Fruit fly (Drosophila melanogaster): ENCODE measurements around the gene CG11600.
A peak's percentile ranks its signal among the peaks of the same experiment; 100 is the strongest.

The CG11600 gene

DNA sequence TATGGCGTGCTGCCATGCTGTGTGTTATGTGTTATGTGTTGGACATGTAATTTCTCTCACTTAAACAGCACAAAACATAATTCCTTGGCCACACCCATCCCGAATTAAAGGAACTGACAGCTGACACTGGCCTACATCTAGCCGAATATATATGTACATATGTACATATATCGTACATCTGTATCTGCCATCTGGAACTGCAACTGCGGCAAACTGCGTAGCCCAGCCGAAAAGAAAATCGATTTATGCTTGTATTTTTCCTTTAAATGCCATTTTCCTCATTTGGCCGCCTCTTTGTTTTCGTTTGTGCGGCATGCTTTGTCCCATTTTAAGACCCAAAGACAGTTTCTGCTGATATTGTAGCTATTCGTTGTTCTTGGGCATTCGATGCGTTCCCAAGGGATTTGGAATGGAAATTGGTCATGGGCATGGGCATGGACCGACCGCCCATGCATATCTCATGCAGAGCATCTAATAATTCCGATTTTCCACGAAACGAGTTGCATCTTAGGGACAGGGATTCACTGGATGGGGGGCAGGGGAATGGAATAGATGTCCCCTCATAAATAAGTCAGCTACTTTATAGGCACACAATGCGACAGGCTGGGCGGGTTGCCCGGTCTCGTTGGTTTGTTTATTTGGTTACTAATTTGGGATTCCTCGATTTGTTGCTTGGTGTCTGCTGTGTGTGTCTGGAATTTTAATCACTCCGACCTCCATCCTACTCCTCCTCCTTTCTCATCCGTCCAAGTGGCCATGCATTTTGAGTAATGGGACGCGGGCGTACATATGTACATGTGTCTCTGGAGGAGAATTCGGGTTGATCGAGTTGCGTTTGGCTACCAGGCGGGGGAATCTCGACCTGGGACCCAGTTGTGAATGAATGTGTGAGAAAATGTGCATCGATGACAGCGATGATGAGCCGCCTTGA lies 13.0 kb downstream of the CG11600 start:
- TF ChIP-seq CG7368 (GFP tag; optimal IDR thresholded peaks at IDR 0.05), result no peak

DNA sequence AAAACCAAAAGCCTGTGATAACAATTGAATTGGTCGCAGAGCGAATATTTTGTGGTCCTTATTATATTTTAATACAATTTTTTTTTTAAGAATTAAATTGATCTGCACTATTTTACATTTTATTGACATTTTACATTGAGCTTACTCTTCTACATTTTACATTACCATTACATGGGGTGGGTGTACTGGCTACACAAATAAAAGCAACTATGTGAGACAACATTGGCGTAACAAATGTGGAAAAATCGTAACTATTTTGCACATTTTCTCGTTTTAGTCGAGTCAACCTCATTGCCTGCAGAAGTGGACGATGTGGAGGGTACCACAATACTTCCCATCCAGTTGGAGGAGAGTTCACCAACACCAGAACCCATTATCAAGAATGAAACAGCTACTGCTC lies 14.2 kb downstream of the CG11600 start:
- TF ChIP-seq fkh (GFP tag; optimal IDR thresholded peaks at IDR 0.05), result peak; percentile 30
- peak; percentile 33 for TF ChIP-seq svp (GFP tag)
- no peak for TF ChIP-seq Hr4 (GFP tag; optimal IDR thresholded peaks at IDR 0.05)
- no peak for TF ChIP-seq lz (GFP tag; optimal IDR thresholded peaks at IDR 0.05)

DNA sequence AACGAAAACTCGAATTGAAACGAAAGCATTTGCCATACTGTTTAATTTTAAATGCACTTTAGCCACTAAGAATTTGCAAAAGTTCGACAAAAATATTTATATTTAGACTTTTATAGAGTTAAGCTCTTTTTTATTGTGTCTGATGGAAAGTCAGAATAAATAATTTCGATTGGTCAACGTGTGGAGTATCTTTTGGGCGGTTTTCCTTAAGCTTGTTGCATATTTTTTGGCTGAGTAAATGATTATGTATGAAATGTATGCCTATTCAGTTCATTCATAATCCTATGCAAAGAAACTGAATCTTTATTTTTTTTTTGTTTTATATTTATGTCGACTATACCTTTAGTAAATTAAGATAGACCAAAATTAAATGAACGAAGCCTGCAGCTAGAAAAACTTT lies 16.4 kb downstream of the CG11600 start:
- TF ChIP-seq CG8632 (GFP tag; optimal IDR thresholded peaks at IDR 0.05), result no peak
- TF ChIP-seq Eip75B (GFP tag; optimal IDR thresholded peaks at IDR 0.05), result no peak
- no peak for TF ChIP-seq CG34406 (GFP tag; optimal IDR thresholded peaks at IDR 0.05)
- TF ChIP-seq CG1621 (tag; optimal IDR thresholded peaks at IDR 0.05), result no peak
- no peak for TF ChIP-seq eg (GFP tag; IDR thresholded peaks at IDR 0.05)
- no peak for TF ChIP-seq CG8319 (GFP tag; optimal IDR thresholded peaks at IDR 0.05)
- TF ChIP-seq Sox14 (GFP tag; optimal IDR thresholded peaks at IDR 0.05), result no peak

DNA sequence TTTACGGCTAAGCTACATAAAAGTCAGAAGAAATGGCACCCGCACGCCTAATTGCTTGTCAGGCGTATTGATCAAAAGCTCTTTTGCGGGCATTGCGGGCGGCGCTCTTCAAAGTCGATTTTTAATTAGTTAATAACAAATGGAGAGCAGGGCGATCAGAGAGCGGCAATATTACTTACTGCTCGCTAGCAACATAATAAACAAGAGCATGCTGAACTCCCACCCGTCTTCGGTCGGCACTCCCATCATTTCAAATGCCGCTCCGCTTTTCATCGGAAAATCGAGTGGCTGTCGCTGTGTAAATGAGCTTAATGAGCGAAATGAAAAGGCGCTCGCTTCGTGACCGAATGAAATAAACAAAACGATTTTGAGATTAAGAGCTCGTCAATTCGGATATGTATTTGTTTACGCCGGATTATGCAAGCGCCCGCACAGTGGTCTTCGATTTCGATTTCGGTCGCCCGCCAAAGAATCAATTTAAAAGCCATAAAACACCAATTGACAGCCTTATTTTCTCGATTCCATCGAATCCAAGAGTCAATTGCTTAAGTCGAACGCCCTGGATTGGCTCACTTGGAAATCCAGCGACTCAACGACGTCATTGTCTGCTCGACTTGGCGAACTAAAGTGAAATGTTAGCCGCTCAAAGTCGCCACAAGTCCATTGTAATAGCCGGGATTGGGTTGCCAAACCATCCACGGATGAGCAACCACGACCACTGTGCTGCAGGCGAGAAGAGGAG lies 17.3 kb downstream of the CG11600 start:
- TF ChIP-seq CG8119 (GFP tag; IDR thresholded peaks at IDR 0.05) (peak; percentile 88), CG6163 (GFP tag; IDR thresholded peaks at IDR 0.05) (peak; percentile 39; the same call in 2 of the 3 replicates), dac (GFP tag; optimal IDR thresholded peaks at IDR 0.05) (peak; percentile 51), achi (GFP tag; optimal IDR thresholded peaks at IDR 0.05) (peak; percentile 26), Eip78C (GFP tag) (peak; percentile 51), CG11294 (GFP tag; IDR thresholded peaks at IDR 0.05) (peak; percentile 78; the same call in 1 of the 2 replicates), CG32006 (GFP tag; optimal IDR thresholded peaks at IDR 0.05) (peak; percentile 79), CG15336 (GFP tag; IDR thresholded peaks at IDR 0.05) (peak; percentile 82), Lpt (GFP tag; optimal IDR thresholded peaks at IDR 0.05) (peak; percentile 48), esn (GFP tag; optimal IDR thresholded peaks at IDR 0.05) (no peak), CG16779 (tag; optimal IDR thresholded peaks at IDR 0.05) (no peak), Hr4 (GFP tag; optimal IDR thresholded peaks at IDR 0.05) (peak; percentile 83), CG3919 (GFP tag; optimal IDR thresholded peaks at IDR 0.05) (no peak), OdsH (GFP tag; optimal IDR thresholded peaks at IDR 0.05) (peak; percentile 27), lz (GFP tag; optimal IDR thresholded peaks at IDR 0.05) (no peak), net (GFP tag; optimal IDR thresholded peaks at IDR 0.05) (peak; percentile 45), CG6276 (GFP tag; optimal IDR thresholded peaks at IDR 0.05) (peak; percentile 64), Gug (GFP tag; IDR thresholded peaks at IDR 0.05) (peak; percentile 68), CG3032 (tag; optimal IDR thresholded peaks at IDR 0.05) (no peak), CG4318 (GFP tag; optimal IDR thresholded peaks at IDR 0.05) (peak; percentile 34), eg (GFP tag; IDR thresholded peaks at IDR 0.05) (peak; percentile 83), fd85E (GFP tag; optimal IDR thresholded peaks at IDR 0.05) (no peak), CG8319 (GFP tag; optimal IDR thresholded peaks at IDR 0.05) (no peak), vri (GFP tag; optimal IDR thresholded peaks at IDR 0.05) (peak; percentile 50), fkh (GFP tag; optimal IDR thresholded peaks at IDR 0.05) (peak; percentile 56), svp (GFP tag) (peak; percentile 58), CG9139 (GFP tag; optimal IDR thresholded peaks at IDR 0.05) (no peak)
